Fruit fly (Drosophila melanogaster) whole organism, embryonic: Measurements from ENCODE around the gene Sfp77F.

Source experiments
- CG3163 ChIP-seq: fragments of 200-800 bp; sonication (Bioruptor generic); optimal IDR thresholded peaks from 3 replicates; lab custom pipeline; 2016; ENCODE audit warnings: missing biosample characterization, missing genetic modification characterization
- CG6854 ChIP-seq: fragments of 200-800 bp; sonication (Bioruptor generic); optimal IDR thresholded peaks from 3 replicates; lab custom pipeline; 2017; ENCODE audit warnings: missing biosample characterization, mild to moderate bottlenecking, missing genetic modification characterization
- ftz-f1 ChIP-seq: fragments of 200-800 bp; sonication (Bioruptor generic); optimal IDR thresholded peaks from 2 replicates; lab custom pipeline; 2016; ENCODE audit warnings: missing biosample characterization, missing genetic modification characterization

DNA sequence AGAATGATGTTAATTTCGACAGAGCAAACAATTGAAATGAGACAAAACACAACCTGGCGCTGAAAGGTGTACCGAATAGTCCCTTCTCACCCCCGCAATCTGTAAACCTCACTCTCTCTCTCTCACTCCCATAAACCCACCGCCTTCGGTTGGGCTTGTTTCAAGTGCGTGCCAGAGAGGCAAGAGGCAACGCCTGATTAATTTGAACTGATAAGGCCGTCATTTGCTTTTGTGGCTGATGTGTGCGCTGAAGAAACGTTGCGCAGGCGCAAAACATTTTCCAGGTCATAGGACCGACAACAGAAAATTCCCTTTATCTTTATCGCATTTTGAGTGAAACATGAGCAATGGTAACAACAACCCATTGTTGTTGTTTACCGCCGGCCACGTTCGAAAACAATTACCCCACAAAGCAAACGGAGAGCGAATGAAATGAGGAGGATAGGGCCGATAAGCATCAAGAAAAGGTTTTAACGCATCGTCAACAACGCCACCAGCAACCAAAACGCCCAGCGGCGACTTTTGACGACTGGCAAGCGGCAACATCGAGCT, 25.1 kb upstream of the Sfp77F start:
- TF ChIP-seq CG6854 (GFP tag; lab: Kevin White, UChicago) (no peak), ftz-f1 (GFP tag; lab: Kevin White, UChicago) (no peak), CG3163 (GFP tag; lab: Kevin White, UChicago) (no peak)
